Worm (Caenorhabditis elegans) whole organism, early embryonic: Measurements from ENCODE around the gene C06B8.2.

Experiments used
- B0310.2 ChIP-seq: sonication (generic microtip); optimal IDR thresholded peaks from 2 replicates; lab custom pipeline; 2016; ENCODE audit warnings: mild to moderate bottlenecking, missing genetic modification characterization, missing compliant biosample characterization
- ama-1 ChIP-seq: fragments of 150-350 bp; optimal IDR thresholded peaks from 2 replicates; lab custom pipeline; 2014
- ceh-36 ChIP-seq: sonication (generic microtip); optimal IDR thresholded peaks from 2 replicates; lab custom pipeline; 2016; ENCODE audit warnings: missing genetic modification characterization, inconsistent platforms, missing compliant biosample characterization
- ets-7 ChIP-seq: sonication (generic microtip); optimal IDR thresholded peaks from 2 replicates; lab custom pipeline; 2016; ENCODE audit warnings: missing genotype, missing genetic modification characterization, missing compliant biosample characterization
- hmg-4 ChIP-seq: fragments of 200-800 bp; sonication (Bioruptor generic); optimal IDR thresholded peaks from 2 replicates; lab custom pipeline; 2018; ENCODE audit warnings: mild to moderate bottlenecking, missing genetic modification characterization, missing compliant biosample characterization
- pes-1 ChIP-seq: fragments of 200-800 bp; sonication (Bioruptor generic); IDR thresholded peaks from 2 replicates; pipeline ENCODE4 v1.3.6; 2022; ENCODE audit warnings: missing genetic modification reagents, missing genetic modification characterization, missing compliant biosample characterization
- scrt-1 ChIP-seq: fragments of 200-800 bp; sonication (Bioruptor generic); IDR thresholded peaks from 2 replicates; pipeline ENCODE4 v1.3.6; 2022; ENCODE audit warnings: missing genetic modification characterization, missing compliant biosample characterization

DNA sequence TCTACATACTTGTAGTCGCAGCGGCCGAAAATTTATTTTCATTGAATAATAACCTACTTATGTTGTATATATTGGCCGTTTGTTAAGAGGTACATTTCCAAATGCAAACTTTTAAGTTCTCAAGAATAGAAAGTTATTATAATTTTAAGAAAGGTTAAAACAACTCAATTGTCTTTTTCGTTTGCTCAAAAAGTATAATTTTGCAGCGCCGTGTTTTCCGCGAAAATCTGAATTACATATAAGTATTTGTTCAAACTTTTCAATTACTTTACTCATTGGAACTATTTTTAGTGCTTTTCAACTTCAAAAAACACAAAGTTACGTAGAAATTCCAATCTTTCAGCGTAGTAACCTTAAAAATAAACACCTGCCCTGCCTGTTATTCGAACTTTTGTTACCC is 33.1 kb downstream of the C06B8.2 start, which contains the start of gene srh-239:
- TF ChIP-seq ceh-36 (no peak), ets-7 (tag; lab: Kevin White, UChicago) (no peak), pes-1 (GFP tag; lab: Robert Waterston, UW) (no peak), ama-1 (no peak), B0310.2 (tag; lab: Kevin White, UChicago) (no peak), hmg-4 (no peak), scrt-1 (no peak)
